Fruit fly (Drosophila melanogaster): ENCODE data around the gene Mst89B.

Gene Mst89B

dm6 chr3R:16230080-16230670, 36.6 kb upstream of the Mst89B start:
- peak; percentile 75 for TF ChIP-seq noc (tag; optimal IDR thresholded peaks at IDR 0.05)

- TF ChIP-seq noc (tag; optimal IDR thresholded peaks at IDR 0.05) = peak; percentile 76
Observed at dm6 chr3R:16231385-16232307, 35.2 kb upstream of the Mst89B start.

- no peak for TF ChIP-seq noc (tag; optimal IDR thresholded peaks at IDR 0.05)
Observed at dm6 chr3R:16232569-16232968, 34.2 kb upstream of the Mst89B start.

dm6 chr3R:16234298-16234697, 32.5 kb upstream of the Mst89B start:
- TF ChIP-seq noc (tag; optimal IDR thresholded peaks at IDR 0.05) = no peak

DNA sequence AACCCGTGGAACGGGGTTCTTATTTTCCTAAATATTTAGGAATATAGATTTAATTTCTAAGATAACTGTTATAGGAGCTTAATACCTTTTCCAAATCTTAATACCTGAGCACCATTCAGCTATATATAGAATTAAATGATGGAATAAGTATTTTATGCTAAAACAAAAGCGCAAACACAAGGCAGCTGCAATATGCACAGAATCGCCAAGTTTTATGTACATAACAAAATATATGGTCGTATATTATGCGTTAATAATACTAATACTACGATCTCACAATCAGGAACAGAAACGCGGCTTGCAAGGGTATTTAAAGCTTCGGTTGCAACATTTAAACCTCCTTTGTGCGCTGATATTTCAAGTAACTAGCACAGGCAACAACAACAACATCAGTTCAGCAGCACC, 32.1 kb upstream of the Mst89B start:
- peak; percentile 26 for TF ChIP-seq noc (tag; optimal IDR thresholded peaks at IDR 0.05)

DNA sequence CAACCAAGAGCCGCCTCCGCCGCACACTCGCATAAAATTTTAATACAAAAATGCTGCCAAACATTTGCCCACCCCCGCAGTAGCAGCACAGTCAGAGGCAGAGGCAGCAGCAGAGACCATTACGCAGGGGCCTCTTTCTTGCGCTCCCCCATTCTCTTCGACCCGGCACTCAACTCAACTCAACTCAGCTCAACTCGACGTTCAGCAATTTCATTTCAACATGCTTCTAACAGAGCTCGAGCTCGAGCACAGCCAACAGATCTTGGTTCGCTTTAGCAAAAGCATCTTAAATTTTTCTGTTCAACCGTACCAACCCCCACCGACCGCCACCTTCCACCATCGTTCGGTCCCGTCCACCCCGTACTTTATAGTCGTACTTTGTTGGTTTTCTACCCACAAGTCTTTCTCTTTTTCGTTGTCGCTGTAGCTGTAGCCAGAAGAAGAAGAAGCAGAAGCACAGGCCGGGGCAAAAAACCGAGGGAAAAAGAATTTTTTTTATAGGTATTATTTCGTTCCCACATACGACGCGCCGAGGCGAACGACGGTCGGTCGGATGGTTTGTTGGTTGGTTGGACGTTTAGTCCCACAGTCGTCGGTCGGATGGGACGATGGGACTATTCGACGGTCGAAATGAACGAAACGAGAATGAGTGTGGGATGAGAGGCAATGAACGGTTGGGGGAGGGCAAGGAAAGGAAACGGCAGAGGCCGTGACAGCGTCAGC, 31.4 kb upstream of the Mst89B start:
- TF ChIP-seq noc (tag; optimal IDR thresholded peaks at IDR 0.05) = peak; percentile 48

- TF ChIP-seq noc (tag; optimal IDR thresholded peaks at IDR 0.05) = peak; percentile 97
Observed at dm6 chr3R:16235941-16236712, 30.7 kb upstream of the Mst89B start.

dm6 chr3R:16236713-16237641, 29.8 kb upstream of the Mst89B start:
- TF ChIP-seq noc (tag; optimal IDR thresholded peaks at IDR 0.05) = peak; percentile 98

DNA sequence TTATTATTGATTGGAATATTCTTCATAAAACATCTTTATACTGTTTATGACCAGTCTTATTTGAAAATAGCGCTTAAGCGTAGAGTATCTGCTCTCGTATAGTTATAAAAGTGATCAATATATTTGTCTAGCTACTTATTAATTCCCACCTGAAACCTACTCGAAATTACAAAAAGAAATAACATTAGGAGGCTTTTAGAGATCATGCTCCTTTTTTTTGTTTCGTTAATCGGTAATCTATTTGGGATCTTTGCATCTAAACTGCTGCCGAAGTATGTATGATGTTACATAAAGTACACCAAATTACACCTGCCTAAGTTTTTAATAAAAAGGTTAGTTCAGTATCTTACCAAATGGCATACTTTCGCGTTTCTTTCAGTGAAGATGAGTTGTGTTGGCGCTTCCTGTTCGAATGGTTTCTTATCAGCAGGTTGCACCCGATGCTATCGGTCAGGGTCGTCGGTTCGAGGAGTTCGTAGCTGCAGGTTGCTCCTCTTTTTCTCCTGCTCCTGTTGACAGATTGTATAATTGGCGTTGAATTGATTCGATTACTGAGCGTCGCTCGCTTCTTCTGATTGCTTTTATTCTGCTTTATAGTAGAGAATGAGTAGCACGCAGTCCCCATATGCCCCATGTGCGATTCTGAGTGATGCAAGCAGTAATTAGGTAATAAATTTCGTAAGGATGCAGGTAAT, 28.6 kb upstream of the Mst89B start:
- no peak for TF ChIP-seq noc (tag; optimal IDR thresholded peaks at IDR 0.05)

DNA sequence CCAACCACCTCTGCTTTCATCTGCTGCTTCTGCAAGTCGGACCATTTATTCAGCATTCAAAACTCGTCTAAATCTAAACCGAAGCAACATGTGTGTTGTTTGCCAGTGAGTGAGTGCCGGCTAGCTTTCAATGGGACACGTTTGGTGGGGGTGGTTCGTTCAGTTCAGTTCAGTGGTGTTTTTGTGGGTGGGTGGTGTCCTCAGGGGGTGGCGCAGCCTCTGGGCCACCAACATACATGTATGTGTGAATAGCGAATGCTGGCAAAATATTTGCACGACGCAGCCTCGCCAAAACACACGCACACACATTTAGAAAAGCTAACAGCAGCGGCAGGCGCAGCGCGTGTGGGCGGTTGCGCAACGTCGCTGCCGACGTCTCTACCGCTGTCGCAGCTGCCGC, 27.5 kb upstream of the Mst89B start:
- TF ChIP-seq noc (tag; optimal IDR thresholded peaks at IDR 0.05) = no peak

dm6 chr3R:16240478-16241101, 26.2 kb upstream of the Mst89B start:
- TF ChIP-seq noc (tag; optimal IDR thresholded peaks at IDR 0.05) = peak; percentile 27

DNA sequence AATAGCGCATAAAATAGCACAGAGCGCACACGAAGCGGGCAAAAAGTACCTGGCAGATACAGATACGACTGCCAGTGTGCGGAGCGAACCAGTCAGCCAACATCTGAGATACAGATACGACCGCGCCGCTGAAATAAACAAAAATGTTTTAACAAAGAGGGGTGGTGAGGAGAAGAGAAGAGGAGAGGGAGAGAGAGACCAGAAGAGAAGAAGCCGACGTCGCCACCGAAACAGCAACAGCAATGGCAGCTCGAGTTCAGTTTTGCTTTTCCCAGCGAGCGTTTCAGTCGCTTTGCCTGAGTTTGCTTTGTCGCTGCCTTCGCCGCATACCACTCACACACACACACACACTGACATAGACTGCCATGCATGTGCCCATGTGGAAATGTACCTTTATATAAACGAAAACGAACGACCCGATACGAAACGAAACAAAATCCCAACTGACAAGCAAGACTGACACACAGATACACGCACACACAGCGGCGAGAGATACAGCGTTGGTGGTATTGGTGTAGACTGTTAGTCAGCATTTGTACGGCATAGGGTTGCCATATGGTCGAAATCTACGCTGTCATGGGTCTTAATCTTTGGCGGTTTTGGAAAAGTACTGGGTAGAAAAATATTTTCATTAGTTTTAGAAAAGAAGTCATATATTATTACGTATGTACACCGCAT, 25.6 kb upstream of the Mst89B start:
- TF ChIP-seq noc (tag; optimal IDR thresholded peaks at IDR 0.05) = no peak

dm6 chr3R:16241822-16242221, 25.0 kb upstream of the Mst89B start:
- TF ChIP-seq noc (tag; optimal IDR thresholded peaks at IDR 0.05) = no peak
